Fruit fly (Drosophila melanogaster) Kc167 (cell line): ENCODE results near the gene CG42709.

ENCODE experiments used
- Myc ChIP-seq: fragments of >200 bp; optimal IDR thresholded peaks from 2 replicates; lab custom pipeline; 2017; ENCODE audit warnings: missing external identifiers
- Sin3A ChIP-seq: fragments of >200 bp; optimal IDR thresholded peaks from 2 replicates; lab custom pipeline; 2018; ENCODE audit warnings: missing external identifiers
- h ChIP-seq: fragments of >200 bp; optimal IDR thresholded peaks from 3 replicates; lab custom pipeline; 2018; ENCODE audit warnings: missing external identifiers
- insv ChIP-seq: fragments of >200 bp; optimal IDR thresholded peaks from 3 replicates; lab custom pipeline; 2018; ENCODE audit warnings: missing external identifiers
- psq ChIP-seq: fragments of >200 bp; optimal IDR thresholded peaks from 2 replicates; lab custom pipeline; 2017; ENCODE audit warnings: missing external identifiers
- ttk ChIP-seq: sonication (Bioruptor generic); optimal IDR thresholded peaks from 2 replicates; lab custom pipeline; 2017; ENCODE audit warnings: missing external identifiers

Gene CG42709

dm6 chr3L:12830416-12830815, 40.4 kb downstream of the CG42709 start:
- no peak for TF ChIP-seq Myc

DNA sequence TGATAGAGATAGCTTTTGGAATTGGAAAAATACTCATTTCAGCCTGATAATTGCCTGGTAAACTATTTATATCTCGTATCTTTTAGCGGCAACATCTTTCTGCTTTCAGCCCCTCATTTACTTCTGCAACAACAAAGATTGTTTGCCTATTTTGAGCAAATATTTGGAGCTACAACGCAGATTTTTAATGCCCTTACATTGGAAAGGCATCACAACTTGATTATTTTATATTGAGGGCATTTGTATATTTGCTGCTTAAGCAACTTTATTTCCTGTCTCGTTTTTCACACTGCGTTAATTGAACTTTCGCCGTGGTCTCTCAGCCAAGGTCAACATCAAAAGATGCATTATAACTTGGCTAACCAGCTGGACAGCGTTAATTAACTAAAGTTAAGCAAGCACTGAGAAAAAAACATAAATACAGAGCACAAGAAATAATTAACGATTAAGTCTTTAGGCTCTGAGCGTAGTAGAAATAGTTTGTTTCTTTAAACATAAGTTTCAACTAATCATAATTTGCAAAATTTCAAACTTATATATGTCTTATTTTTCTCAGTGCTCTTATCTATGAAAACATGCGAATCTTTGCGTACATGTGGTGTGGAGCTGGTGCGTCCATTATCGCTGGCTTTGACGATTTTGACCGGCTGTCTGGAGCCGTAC, 41.4 kb downstream of the CG42709 start:
- TF ChIP-seq insv = no peak
- no peak for TF ChIP-seq h (lab: Kevin White, UChicago)
- TF ChIP-seq ttk (lab: Kevin White, UChicago) = no peak

dm6 chr3L:12832355-12832881, 42.4 kb downstream of the CG42709 start:
- no peak for TF ChIP-seq Sin3A (lab: Kevin White, UChicago)
- no peak for TF ChIP-seq insv
- no peak for TF ChIP-seq psq (lab: Kevin White, UChicago)
- no peak for TF ChIP-seq ttk (lab: Kevin White, UChicago)
- TF ChIP-seq Myc = no peak
- TF ChIP-seq h (lab: Kevin White, UChicago) = no peak

DNA sequence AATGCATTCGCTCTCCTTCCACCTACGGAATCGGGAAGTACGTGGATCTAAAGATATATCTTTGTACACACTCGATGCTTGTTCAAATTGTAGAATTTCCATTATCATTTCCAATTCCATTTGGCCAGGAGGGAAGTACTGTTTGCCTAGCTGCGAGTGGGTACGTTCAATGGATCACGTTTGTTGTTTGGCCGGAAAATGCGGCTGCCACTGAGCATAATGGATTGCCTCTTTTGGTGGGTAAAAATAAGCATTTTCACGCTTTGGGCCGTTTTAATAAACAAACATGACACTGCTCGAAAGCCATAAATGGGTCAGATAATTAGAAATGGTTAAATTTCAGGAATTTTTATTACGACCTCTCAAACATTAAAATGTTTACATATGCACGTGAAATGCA, 43.4 kb downstream of the CG42709 start:
- TF ChIP-seq h (lab: Kevin White, UChicago) (no peak), Myc (no peak), ttk (lab: Kevin White, UChicago) (no peak), insv (no peak), Sin3A (lab: Kevin White, UChicago) (no peak), psq (lab: Kevin White, UChicago) (no peak)

dm6 chr3L:12833864-12834525, 44.0 kb downstream of the CG42709 start:
- no peak for TF ChIP-seq psq (lab: Kevin White, UChicago)
- no peak for TF ChIP-seq insv
- no peak for TF ChIP-seq h (lab: Kevin White, UChicago)
- no peak for TF ChIP-seq Myc
- no peak for TF ChIP-seq Sin3A (lab: Kevin White, UChicago)
- TF ChIP-seq ttk (lab: Kevin White, UChicago) = no peak

DNA sequence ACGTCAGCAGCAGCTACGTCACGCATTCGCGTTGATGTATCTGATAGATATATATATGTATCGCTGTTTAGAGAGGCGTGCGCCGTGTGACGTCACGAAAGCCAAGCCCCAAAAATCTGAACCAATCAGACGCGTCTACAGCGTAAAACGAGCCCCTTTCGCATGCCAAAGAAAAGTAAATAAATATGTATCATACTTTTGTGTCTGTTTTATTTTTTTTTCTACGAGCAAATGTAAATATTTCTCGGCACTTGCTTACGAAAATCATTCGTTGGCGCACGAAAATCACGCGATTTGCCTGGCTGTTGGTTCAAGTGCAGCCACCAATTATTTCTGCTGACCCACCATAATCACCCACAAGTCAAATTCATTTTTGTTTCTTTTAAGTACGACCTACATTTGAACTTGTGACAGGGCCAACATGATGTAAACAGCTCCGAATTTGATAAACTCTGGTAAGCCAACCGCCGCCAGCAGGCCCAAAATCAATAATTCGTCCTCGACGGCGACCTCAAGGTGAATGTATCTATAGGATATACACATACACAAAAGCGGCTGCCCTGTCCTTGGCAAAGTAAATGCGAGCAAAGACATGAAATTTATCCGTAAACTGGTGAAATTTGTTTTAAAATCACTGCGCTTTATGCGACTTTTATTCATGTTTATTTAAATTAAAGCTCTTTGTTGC, 44.7 kb downstream of the CG42709 start:
- no peak for TF ChIP-seq Sin3A (lab: Kevin White, UChicago)
- no peak for TF ChIP-seq Myc
- no peak for TF ChIP-seq insv
- no peak for TF ChIP-seq psq (lab: Kevin White, UChicago)
- no peak for TF ChIP-seq h (lab: Kevin White, UChicago)
- no peak for TF ChIP-seq ttk (lab: Kevin White, UChicago)

dm6 chr3L:12835511-12836479, 45.8 kb downstream of the CG42709 start:
- TF ChIP-seq ttk (lab: Kevin White, UChicago) = no peak
- TF ChIP-seq insv = no peak
- TF ChIP-seq Sin3A (lab: Kevin White, UChicago) = no peak
- TF ChIP-seq psq (lab: Kevin White, UChicago) = no peak
- no peak for TF ChIP-seq h (lab: Kevin White, UChicago)
- no peak for TF ChIP-seq Myc

DNA sequence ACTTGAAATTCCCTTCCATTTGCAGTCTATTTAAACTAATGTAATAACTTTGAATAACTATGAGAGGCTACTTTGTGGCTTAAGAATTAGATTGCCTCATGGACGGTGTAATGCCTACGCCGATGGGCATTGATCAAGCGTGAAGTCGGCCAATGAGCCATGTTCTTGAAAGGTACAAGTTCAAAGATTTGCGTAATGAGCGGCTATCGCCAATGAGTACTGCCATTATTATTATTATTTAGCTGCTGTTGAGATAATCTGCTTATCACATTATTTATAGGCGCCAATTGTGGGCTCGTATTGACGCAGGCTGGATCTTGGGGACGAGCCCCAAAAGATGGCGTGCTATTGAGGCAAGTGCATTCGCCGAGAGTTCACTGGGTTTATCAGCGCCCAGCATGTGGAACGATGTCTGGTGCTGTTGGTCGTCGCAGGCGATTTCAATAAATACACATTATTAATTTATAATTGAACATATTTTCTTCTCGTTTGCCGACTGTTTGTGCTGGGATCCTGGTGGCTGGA, 47.3 kb downstream of the CG42709 start:
- TF ChIP-seq h (lab: Kevin White, UChicago) = no peak

DNA sequence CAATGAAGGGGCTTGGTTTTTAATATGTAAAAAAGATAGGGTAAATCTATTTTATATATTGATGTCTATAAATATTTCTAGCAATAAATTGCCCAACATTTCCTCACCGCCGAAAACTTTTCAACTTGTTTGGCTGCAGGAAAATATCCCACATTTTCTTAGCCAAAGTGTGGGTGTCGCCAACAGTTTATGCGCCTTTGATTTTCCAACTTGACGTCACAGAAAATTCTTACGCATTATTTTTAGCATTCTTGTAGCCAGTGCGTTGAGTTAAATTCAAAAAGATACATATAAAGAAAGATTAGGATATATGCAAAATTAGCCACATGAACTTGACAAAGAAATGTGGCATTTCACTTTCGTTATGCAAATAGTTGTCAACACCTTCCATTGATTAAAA, 49.9 kb downstream of the CG42709 start:
- TF ChIP-seq Sin3A (lab: Kevin White, UChicago) = no peak
- no peak for TF ChIP-seq Myc
- TF ChIP-seq h (lab: Kevin White, UChicago) = no peak
- TF ChIP-seq ttk (lab: Kevin White, UChicago) = no peak
- no peak for TF ChIP-seq insv
- no peak for TF ChIP-seq psq (lab: Kevin White, UChicago)

DNA sequence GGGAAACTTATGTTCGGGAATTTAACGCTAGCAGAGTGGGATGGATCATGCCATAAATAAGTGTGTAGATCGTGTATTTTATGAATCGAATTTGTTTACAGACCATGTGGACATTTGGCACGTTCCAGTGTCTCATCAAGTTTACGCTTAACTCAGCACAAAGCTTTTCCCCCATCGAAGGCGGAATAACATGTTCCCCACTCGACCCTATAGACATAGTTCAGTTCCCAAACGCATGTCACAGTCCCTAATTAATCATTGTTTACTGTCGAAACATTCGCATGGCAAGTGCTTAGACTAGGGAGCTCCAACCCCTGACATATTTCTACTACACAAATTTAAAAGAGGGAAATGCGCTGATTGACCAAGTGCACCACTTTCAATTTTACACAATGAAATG, 51.5 kb downstream of the CG42709 start:
- no peak for TF ChIP-seq psq (lab: Kevin White, UChicago)

- no peak for TF ChIP-seq insv
- TF ChIP-seq h (lab: Kevin White, UChicago) = no peak
- no peak for TF ChIP-seq Sin3A (lab: Kevin White, UChicago)
- no peak for TF ChIP-seq Myc
Observed at dm6 chr3L:12842532-12842931, 52.5 kb downstream of the CG42709 start.
